Fruit fly (Drosophila melanogaster) whole organism, embryonic: ENCODE data around the gene Zn72D.

ENCODE experiments used
- Atf6 ChIP-seq: fragments of 200-800 bp; sonication (Bioruptor generic); IDR thresholded peaks from 2 replicates; pipeline ENCODE4 v1.3.6; 2022; ENCODE audit warnings: missing biosample characterization, missing genetic modification characterization
- CG10147 ChIP-seq: fragments of 200-800 bp; sonication (Bioruptor generic); optimal IDR thresholded peaks from 2 replicates; lab custom pipeline; 2019; ENCODE audit warnings: missing biosample characterization, mild to moderate bottlenecking, missing genetic modification characterization, moderate library complexity
- CG11695 ChIP-seq: fragments of 200-800 bp; sonication (Bioruptor generic); IDR thresholded peaks from 3 replicates; pipeline ENCODE4 v1.3.6; 2022; ENCODE audit warnings: missing biosample characterization, missing genetic modification characterization
- CG13424 ChIP-seq: fragments of 200-800 bp; sonication (Bioruptor generic); optimal IDR thresholded peaks from 2 replicates; lab custom pipeline; 2019; ENCODE audit warnings: missing biosample characterization, mild to moderate bottlenecking, missing genetic modification characterization, moderate library complexity
- CG14014 ChIP-seq: fragments of 200-800 bp; sonication (Bioruptor generic); IDR thresholded peaks from 2 replicates; pipeline ENCODE4 v1.3.6; 2022; ENCODE audit warnings: missing biosample characterization, missing genetic modification characterization
- CG17186 ChIP-seq: fragments of 200-800 bp; sonication (Bioruptor generic); optimal IDR thresholded peaks from 3 replicates; lab custom pipeline; 2017; ENCODE audit warnings: missing biosample characterization, missing genetic modification reagents, missing genetic modification characterization
- CG17829 ChIP-seq: fragments of 200-800 bp; optimal IDR thresholded peaks from 2 replicates; lab custom pipeline; 2019; ENCODE audit warnings: missing biosample characterization, mild to moderate bottlenecking, missing genetic modification characterization, moderate library complexity
- CG18764 ChIP-seq: fragments of 200-800 bp; sonication (Bioruptor generic); optimal IDR thresholded peaks from 3 replicates; lab custom pipeline; 2016; ENCODE audit warnings: missing biosample characterization, missing genetic modification characterization
- CG30020 ChIP-seq: fragments of 200-800 bp; optimal IDR thresholded peaks from 2 replicates; lab custom pipeline; 2019; ENCODE audit warnings: missing biosample characterization, mild to moderate bottlenecking, missing genetic modification characterization, moderate library complexity
- CG31224 ChIP-seq: fragments of 200-800 bp; sonication (Bioruptor generic); IDR thresholded peaks from 2 replicates; pipeline ENCODE4 v1.3.6; 2022; ENCODE audit warnings: missing biosample characterization, missing genetic modification characterization
- CG31441 ChIP-seq: fragments of 200-800 bp; sonication (Bioruptor generic); IDR thresholded peaks from 2 replicates; pipeline ENCODE4 v1.3.6; 2022; ENCODE audit warnings: missing biosample characterization, missing genetic modification characterization
- CG3281 ChIP-seq: fragments of 200-800 bp; sonication (Bioruptor generic); optimal IDR thresholded peaks from 3 replicates; lab custom pipeline; 2017; ENCODE audit warnings: missing biosample characterization, mild to moderate bottlenecking, missing genetic modification characterization
- CG33557 ChIP-seq: fragments of 200-800 bp; sonication (Bioruptor generic); optimal IDR thresholded peaks from 2 replicates; lab custom pipeline; 2019; ENCODE audit warnings: missing biosample characterization, mild to moderate bottlenecking, missing genetic modification characterization, moderate library complexity
- CG34376 ChIP-seq: fragments of 200-800 bp; sonication (Bioruptor generic); optimal IDR thresholded peaks from 2 replicates; lab custom pipeline; 2018; ENCODE audit warnings: missing biosample characterization, mild to moderate bottlenecking, missing genetic modification characterization
- CG3995 ChIP-seq: fragments of 200-800 bp; sonication (Bioruptor generic); optimal IDR thresholded peaks from 3 replicates; lab custom pipeline; 2016; ENCODE audit warnings: missing biosample characterization, missing genetic modification characterization
- CG43689 ChIP-seq: fragments of 200-800 bp; sonication (Bioruptor generic); IDR thresholded peaks from 2 replicates; pipeline ENCODE4 v1.3.6; 2022; ENCODE audit warnings: missing biosample characterization, missing genetic modification characterization
- CG7745 ChIP-seq: fragments of 200-800 bp; sonication (Bioruptor generic); optimal IDR thresholded peaks from 2 replicates; lab custom pipeline; 2018; ENCODE audit warnings: missing biosample characterization, mild to moderate bottlenecking, missing genetic modification characterization, moderate library complexity
- CG7839 ChIP-seq: fragments of 200-800 bp; sonication (Bioruptor generic); optimal IDR thresholded peaks from 3 replicates; lab custom pipeline; 2018; ENCODE audit warnings: missing biosample characterization, mild to moderate bottlenecking, missing genetic modification characterization, moderate library complexity
- CG8765 ChIP-seq: fragments of 200-800 bp; sonication (Bioruptor generic); IDR thresholded peaks from 2 replicates; pipeline ENCODE4 v1.3.6; 2022; ENCODE audit warnings: missing biosample characterization, missing genetic modification characterization
- CG9215 ChIP-seq: fragments of 200-800 bp; sonication (Bioruptor generic); IDR thresholded peaks from 2 replicates; pipeline ENCODE4 v1.3.6; 2022; ENCODE audit warnings: missing biosample characterization, missing genetic modification characterization
- CG9797 ChIP-seq: fragments of 200-800 bp; sonication (Bioruptor generic); optimal IDR thresholded peaks from 3 replicates; lab custom pipeline; 2018; ENCODE audit warnings: missing biosample characterization, mild to moderate bottlenecking, missing genetic modification characterization
- Dek ChIP-seq: fragments of 200-800 bp; sonication (Bioruptor generic); optimal IDR thresholded peaks from 3 replicates; lab custom pipeline; 2019; ENCODE audit warnings: missing biosample characterization, mild to moderate bottlenecking, missing genetic modification characterization, moderate library complexity
- E2f1 ChIP-seq: fragments of 200-800 bp; sonication (Bioruptor generic); IDR thresholded peaks from 2 replicates; pipeline ENCODE4 v1.3.6; 2022; ENCODE audit warnings: missing biosample characterization, missing genetic modification characterization
- Fer3 ChIP-seq: fragments of 200-800 bp; sonication (Bioruptor generic); optimal IDR thresholded peaks from 2 replicates; lab custom pipeline; 2018; ENCODE audit warnings: missing biosample characterization, mild to moderate bottlenecking, missing genetic modification characterization, moderate library complexity
- HLH54F ChIP-seq: fragments of 200-800 bp; sonication (Bioruptor generic); optimal IDR thresholded peaks from 3 replicates; lab custom pipeline; 2016; ENCODE audit warnings: missing biosample characterization, missing genetic modification characterization
- HmgZ ChIP-seq: fragments of 200-800 bp; sonication (Bioruptor generic); optimal IDR thresholded peaks from 2 replicates; lab custom pipeline; 2018; ENCODE audit warnings: missing biosample characterization, mild to moderate bottlenecking, missing genetic modification characterization
- Hmr ChIP-seq: fragments of 200-800 bp; sonication (Bioruptor generic); optimal IDR thresholded peaks from 3 replicates; lab custom pipeline; 2017; ENCODE audit warnings: mild to moderate bottlenecking, missing biosample characterization, missing genetic modification reagents, missing genetic modification characterization
- Hr51 ChIP-seq, 2 experiments: fragments of 200-800 bp; sonication (Bioruptor generic); optimal IDR thresholded peaks; 2 replicates in 1 of 2; 3 replicates in 1 of 2; lab custom pipeline; 2016 to 2018; ENCODE audit warnings: missing biosample characterization in 2 of 2, missing genetic modification characterization in 2 of 2, mild to moderate bottlenecking in 1 of 2, moderate library complexity in 1 of 2
- Hsf ChIP-seq: fragments of 200-800 bp; sonication (Bioruptor generic); optimal IDR thresholded peaks from 3 replicates; lab custom pipeline; 2016; ENCODE audit warnings: missing biosample characterization, missing genetic modification characterization
- Meics ChIP-seq: fragments of 200-800 bp; sonication (Bioruptor generic); optimal IDR thresholded peaks from 2 replicates; lab custom pipeline; 2017; ENCODE audit warnings: missing biosample characterization, mild to moderate bottlenecking, missing genetic modification characterization
- Mes4 ChIP-seq: fragments of 200-800 bp; sonication (Bioruptor generic); optimal IDR thresholded peaks from 2 replicates; lab custom pipeline; 2016; ENCODE audit warnings: missing biosample characterization, missing genetic modification characterization
- NFAT ChIP-seq: fragments of 200-800 bp; sonication (Bioruptor generic); IDR thresholded peaks from 2 replicates; pipeline ENCODE4 v1.3.6; 2022; ENCODE audit warnings: missing biosample characterization, missing genetic modification characterization
- Oaz ChIP-seq: fragments of 200-800 bp; sonication (Bioruptor generic); IDR thresholded peaks from 2 replicates; pipeline ENCODE4 v1.3.6; 2022; ENCODE audit warnings: missing biosample characterization, missing genetic modification characterization
- Rx ChIP-seq: fragments of 200-800 bp; sonication (Bioruptor generic); IDR thresholded peaks from 2 replicates; pipeline ENCODE4 v1.3.6; 2022; ENCODE audit warnings: missing biosample characterization, missing genetic modification characterization
- Six4 ChIP-seq: fragments of 200-800 bp; sonication (Bioruptor generic); optimal IDR thresholded peaks from 2 replicates; lab custom pipeline; 2016; ENCODE audit warnings: missing biosample characterization, missing genetic modification characterization
- al ChIP-seq: fragments of 200-800 bp; sonication (Bioruptor generic); IDR thresholded peaks from 2 replicates; pipeline ENCODE4 v1.3.6; 2022; ENCODE audit warnings: missing biosample characterization, missing genetic modification characterization
- crol ChIP-seq: fragments of 200-800 bp; sonication (Bioruptor generic); IDR thresholded peaks from 2 replicates; pipeline ENCODE4 v1.3.6; 2022; ENCODE audit warnings: missing biosample characterization, missing genetic modification characterization
- dpn ChIP-seq, 2 experiments: fragments of 200-800 bp; sonication (Bioruptor generic); optimal IDR thresholded peaks; 3 replicates each; lab custom pipeline; 2016; ENCODE audit warnings: missing biosample characterization in 2 of 2, missing genetic modification characterization in 2 of 2
- eve ChIP-seq, 2 experiments: fragments of >200 bp; optimal IDR thresholded peaks; 2 replicates each; lab custom pipeline; 2017; ENCODE audit warnings: missing biosample characterization in 2 of 2, missing genetic modification characterization in 2 of 2
- fd3F ChIP-seq: fragments of 200-800 bp; sonication (Bioruptor generic); optimal IDR thresholded peaks from 2 replicates; lab custom pipeline; 2018; ENCODE audit warnings: missing biosample characterization, mild to moderate bottlenecking, missing genetic modification characterization, moderate library complexity
- gfzf ChIP-seq: fragments of 200-800 bp; sonication (Bioruptor generic); optimal IDR thresholded peaks from 2 replicates; lab custom pipeline; 2016; ENCODE audit warnings: missing biosample characterization, mild to moderate bottlenecking, missing genetic modification characterization, moderate library complexity
- gsb ChIP-seq: fragments of 200-800 bp; sonication (Bioruptor generic); IDR thresholded peaks from 2 replicates; pipeline ENCODE4 v1.3.6; 2022; ENCODE audit warnings: missing biosample characterization, missing genetic modification characterization
- gsb-n ChIP-seq: fragments of 200-800 bp; sonication (Bioruptor generic); optimal IDR thresholded peaks from 3 replicates; lab custom pipeline; 2018; ENCODE audit warnings: missing biosample characterization, mild to moderate bottlenecking, missing genetic modification characterization
- nom ChIP-seq: fragments of 200-800 bp; sonication (Bioruptor generic); optimal IDR thresholded peaks from 2 replicates; lab custom pipeline; 2017; ENCODE audit warnings: missing biosample characterization, missing genetic modification characterization, mild to moderate bottlenecking, moderate library complexity, missing genetic modification reagents
- pan ChIP-seq, 4 experiments: fragments of >200 bp in 3 of 4; fragments of 200-800 bp in 1 of 4; sonication (Bioruptor generic) in 1 of 4; optimal IDR thresholded peaks in 3 of 4; IDR thresholded peaks in 1 of 4; 2 replicates each; pipeline versions ENCODE4 v1.3.6 to Lab custom; 2017 to 2022; ENCODE audit warnings: missing biosample characterization in 2 of 4, missing genetic modification characterization in 2 of 4, mixed read lengths in 1 of 4
- pho ChIP-seq: fragments of 200-800 bp; sonication (Bioruptor generic); optimal IDR thresholded peaks from 2 replicates; lab custom pipeline; 2016; ENCODE audit warnings: missing biosample characterization, missing genetic modification characterization
- pnt ChIP-seq: fragments of 200-800 bp; sonication (Bioruptor generic); optimal IDR thresholded peaks from 3 replicates; lab custom pipeline; 2016; ENCODE audit warnings: missing biosample characterization, missing genetic modification characterization
- schlank ChIP-seq: fragments of 200-800 bp; sonication (Bioruptor generic); optimal IDR thresholded peaks from 2 replicates; lab custom pipeline; 2018; ENCODE audit warnings: missing biosample characterization, mild to moderate bottlenecking, missing genetic modification characterization
- sd ChIP-seq: fragments of 200-800 bp; sonication (Bioruptor generic); optimal IDR thresholded peaks from 3 replicates; lab custom pipeline; 2018; ENCODE audit warnings: missing biosample characterization, mild to moderate bottlenecking, missing genetic modification characterization, moderate library complexity
- zf30C ChIP-seq: fragments of 200-800 bp; sonication (Bioruptor generic); optimal IDR thresholded peaks from 3 replicates; lab custom pipeline; 2018; ENCODE audit warnings: missing biosample characterization, mild to moderate bottlenecking, missing genetic modification characterization

The Zn72D gene

DNA sequence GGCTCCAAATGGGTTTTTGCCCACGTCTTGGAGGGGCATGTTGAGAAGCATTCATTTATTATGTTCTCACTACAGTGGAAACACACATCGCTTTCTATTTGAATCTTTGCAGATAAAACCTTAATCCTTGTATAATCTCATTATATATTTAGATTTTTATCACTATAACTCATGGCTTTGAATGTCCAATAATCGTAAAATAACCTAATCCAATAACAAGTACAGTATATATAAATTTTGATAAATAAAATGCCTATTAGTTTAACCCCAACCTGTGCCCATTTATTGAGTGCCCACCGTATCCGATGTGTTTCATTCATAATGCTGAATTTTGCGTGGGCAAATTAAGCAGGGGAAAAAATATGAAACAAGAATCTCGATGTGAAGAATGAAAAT lies 34.1 kb upstream of the Zn72D start (continued):
- TF ChIP-seq pho (GFP tag; lab: Kevin White, UChicago) (peak; percentile 5), NFAT (GFP tag; lab: Robert Waterston, UW) (peak; percentile 52; the same call in 1 of the 2 replicates), HmgZ (tag; lab: Kevin White, UChicago) (peak; percentile 24), dpn (GFP tag; optimal IDR thresholded peaks at IDR 0.05; lab: Kevin White, UChicago) (peak in 1 of 2 experiments; percentile 0), CG8765 (GFP tag; lab: Robert Waterston, UW) (no peak), CG33557 (no peak), CG30020 (tag; lab: Kevin White, UChicago) (no peak), CG7839 (peak; percentile 64), pnt (no peak), CG31441 (GFP tag; lab: Robert Waterston, UW) (peak; percentile 34; the same call in 1 of the 2 replicates), Dek (tag; lab: Kevin White, UChicago) (peak; percentile 55), gfzf (GFP tag; lab: Kevin White, UChicago) (no peak), Atf6 (GFP tag; lab: Robert Waterston, UW) (peak; percentile 59), CG31224 (GFP tag; lab: Robert Waterston, UW) (no peak), Rx (no peak), Hsf (peak; percentile 23), gsb (GFP tag; lab: Robert Waterston, UW) (peak; percentile 41; the same call in 1 of the 2 replicates), schlank (tag; lab: Kevin White, UChicago) (no peak), CG34376 (GFP tag; lab: Kevin White, UChicago) (peak; percentile 16), zf30C (GFP tag; lab: Kevin White, UChicago) (no peak), Oaz (GFP tag; lab: Robert Waterston, UW) (no peak), Fer3 (tag; lab: Kevin White, UChicago) (peak; percentile 71), CG17829 (tag; lab: Kevin White, UChicago) (no peak), CG7745 (tag; lab: Kevin White, UChicago) (no peak), sd (tag; lab: Kevin White, UChicago) (no peak), CG3995 (GFP tag; lab: Kevin White, UChicago) (no peak), CG9215 (peak; percentile 44; the same call in 1 of the 2 replicates), HLH54F (GFP tag; lab: Kevin White, UChicago) (no peak), CG18764 (GFP tag; lab: Kevin White, UChicago) (no peak), Mes4 (GFP tag; lab: Kevin White, UChicago) (no peak), gsb-n (tag; lab: Kevin White, UChicago) (no peak), CG9797 (GFP tag; lab: Kevin White, UChicago) (no peak), eve (GFP tag; optimal IDR thresholded peaks at IDR 0.05; lab: Kevin White, UChicago) (peak in 1 of 2 experiments; percentile 22), CG17186 (GFP tag; lab: Kevin White, UChicago) (no peak), Hr51 (GFP tag; optimal IDR thresholded peaks at IDR 0.05; lab: Kevin White, UChicago) (peak in 1 of 2 experiments; percentile 53), fd3F (GFP tag; lab: Kevin White, UChicago) (peak; percentile 54), CG43689 (GFP tag; lab: Robert Waterston, UW) (no peak), Six4 (GFP tag; lab: Kevin White, UChicago) (no peak), pan (optimal IDR thresholded peaks at IDR 0.05; lab: Kevin White, UChicago) (no peak), pan (GFP tag; optimal IDR thresholded peaks at IDR 0.05 in 1 of 2, IDR thresholded peaks at IDR 0.05 in 1 of 2) (peak in 1 of 2 experiments; percentile 51), CG13424 (tag; lab: Kevin White, UChicago) (peak; percentile 55), nom (no peak), Meics (GFP tag; lab: Kevin White, UChicago) (peak; percentile 58), Hmr (peak; percentile 60), E2f1 (0 out of 2 replicates have a peak, but pooled peaks have one; percentile 11), CG10147 (no peak), CG14014 (GFP tag; lab: Robert Waterston, UW) (peak; percentile 43; the same call in 1 of the 2 replicates), CG11695 (GFP tag; lab: Robert Waterston, UW) (peak; percentile 62; the same call in 1 of the 3 replicates), al (GFP tag; lab: Robert Waterston, UW) (peak; percentile 63), crol (GFP tag; lab: Robert Waterston, UW) (no peak), CG3281 (peak; percentile 53)
